Worm (Caenorhabditis elegans) whole organism, L2 larva: ENCODE measurements around the gene F46B6.2.
A peak's percentile ranks its signal among the peaks of the same experiment; 100 is the strongest.

Source experiments
- C34F6.9 ChIP-seq: fragments of 150-350 bp; optimal IDR thresholded peaks from 2 replicates; lab custom pipeline; 2014; ENCODE audit warnings: missing biosample characterization, missing genetic modification characterization
- F13H6.1 ChIP-seq: sonication (generic microtip); optimal IDR thresholded peaks from 2 replicates; lab custom pipeline; 2016; ENCODE audit warnings: missing genetic modification characterization, missing compliant biosample characterization
- R02D3.7 ChIP-seq: fragments of 150-350 bp; optimal IDR thresholded peaks from 2 replicates; lab custom pipeline; 2014; ENCODE audit warnings: missing biosample characterization, missing genetic modification characterization
- Y55F3AM.14 ChIP-seq: fragments of 200-800 bp; sonication (Bioruptor generic); optimal IDR thresholded peaks from 2 replicates; lab custom pipeline; 2018; ENCODE audit warnings: mild to moderate bottlenecking, missing genetic modification characterization, missing compliant biosample characterization
- ZK546.5 ChIP-seq: sonication (generic microtip); optimal IDR thresholded peaks from 2 replicates; lab custom pipeline; 2017; ENCODE audit warnings: missing biosample characterization, missing genetic modification characterization
- alr-1 ChIP-seq: fragments of 150-350 bp; optimal IDR thresholded peaks from 2 replicates; lab custom pipeline; 2014; ENCODE audit warnings: missing biosample characterization, missing genetic modification characterization
- aly-2 ChIP-seq: fragments of 150-350 bp; optimal IDR thresholded peaks from 2 replicates; lab custom pipeline; 2014; ENCODE audit warnings: missing biosample characterization, missing genetic modification characterization
- ama-1 ChIP-seq: fragments of 150-350 bp; optimal IDR thresholded peaks from 2 replicates; lab custom pipeline; 2018; ENCODE audit warnings: inconsistent platforms
- blmp-1 ChIP-seq: sonication (generic microtip); optimal IDR thresholded peaks from 2 replicates; lab custom pipeline; 2017; ENCODE audit warnings: missing genetic modification characterization, mild to moderate bottlenecking, missing compliant biosample characterization, antibody characterized with exemption, moderate library complexity; ENCODE audit not compliant: insufficient read depth
- ceh-16 ChIP-seq: fragments of 150-350 bp; optimal IDR thresholded peaks from 2 replicates; lab custom pipeline; 2014; ENCODE audit warnings: missing biosample characterization, missing genetic modification characterization
- crh-2 ChIP-seq: sonication (generic microtip); optimal IDR thresholded peaks from 2 replicates; lab custom pipeline; 2017; ENCODE audit warnings: missing biosample characterization, missing genetic modification characterization
- dmd-4 ChIP-seq: sonication (generic microtip); optimal IDR thresholded peaks from 2 replicates; lab custom pipeline; 2017; ENCODE audit warnings: missing biosample characterization, missing genetic modification characterization
- egl-27 ChIP-seq: sonication (generic microtip); optimal IDR thresholded peaks from 3 replicates; lab custom pipeline; 2017; ENCODE audit warnings: missing biosample characterization, missing genetic modification reagents, missing genetic modification characterization
- elt-1 ChIP-seq: fragments of 150-350 bp; optimal IDR thresholded peaks from 2 replicates; lab custom pipeline; 2014; ENCODE audit warnings: missing biosample characterization, missing genetic modification characterization
- elt-3 ChIP-seq: sonication (generic microtip); optimal IDR thresholded peaks from 2 replicates; lab custom pipeline; 2017; ENCODE audit warnings: missing biosample characterization, missing genetic modification characterization
- fos-1 ChIP-seq: fragments of 150-350 bp; optimal IDR thresholded peaks from 2 replicates; lab custom pipeline; 2014; ENCODE audit warnings: missing biosample characterization, missing genetic modification characterization
- gmeb-1 ChIP-seq: fragments of 150-350 bp; optimal IDR thresholded peaks from 2 replicates; lab custom pipeline; 2014; ENCODE audit warnings: missing biosample characterization, missing genetic modification characterization
- lin-11 ChIP-seq: fragments of 150-350 bp; sonication (generic microtip); optimal IDR thresholded peaks from 2 replicates; lab custom pipeline; 2014; ENCODE audit warnings: missing biosample characterization, missing genetic modification characterization, inconsistent platforms, mixed read lengths
- lin-13 ChIP-seq: fragments of 150-350 bp; optimal IDR thresholded peaks from 2 replicates; lab custom pipeline; 2014; ENCODE audit warnings: missing biosample characterization, missing genetic modification reagents, missing genetic modification characterization
- lin-39 ChIP-seq: fragments of 150-350 bp; optimal IDR thresholded peaks from 2 replicates; lab custom pipeline; 2014; ENCODE audit warnings: missing biosample characterization, missing genetic modification reagents, missing genetic modification characterization
- lsy-2 ChIP-seq, 2 experiments: fragments of 150-350 bp in 1 of 2; sonication (generic microtip) in 1 of 2; optimal IDR thresholded peaks; 2 replicates each; lab custom pipeline; 2014 to 2017; ENCODE audit warnings: missing biosample characterization in 2 of 2, missing genetic modification characterization in 2 of 2
- nhr-10 ChIP-seq: sonication (generic microtip); optimal IDR thresholded peaks from 2 replicates; lab custom pipeline; 2017; ENCODE audit warnings: missing biosample characterization, missing genetic modification characterization
- nhr-11 ChIP-seq: fragments of 150-350 bp; optimal IDR thresholded peaks from 2 replicates; lab custom pipeline; 2014; ENCODE audit warnings: missing biosample characterization, missing genetic modification characterization
- nhr-12 ChIP-seq: fragments of 150-350 bp; optimal IDR thresholded peaks from 2 replicates; lab custom pipeline; 2014; ENCODE audit warnings: missing biosample characterization, missing genetic modification characterization
- nhr-129 ChIP-seq: fragments of 150-350 bp; optimal IDR thresholded peaks from 2 replicates; lab custom pipeline; 2014; ENCODE audit warnings: missing biosample characterization, missing genetic modification characterization
- nhr-21 ChIP-seq: fragments of 150-350 bp; optimal IDR thresholded peaks from 2 replicates; lab custom pipeline; 2014; ENCODE audit warnings: missing biosample characterization, missing genetic modification characterization
- nhr-23 ChIP-seq: fragments of 150-350 bp; optimal IDR thresholded peaks from 2 replicates; lab custom pipeline; 2014; ENCODE audit warnings: missing biosample characterization, missing genetic modification reagents, missing genetic modification characterization
- nhr-237 ChIP-seq: fragments of 150-350 bp; optimal IDR thresholded peaks from 2 replicates; lab custom pipeline; 2014; ENCODE audit warnings: missing biosample characterization, missing genetic modification characterization
- nhr-6 ChIP-seq: fragments of 150-350 bp; optimal IDR thresholded peaks from 2 replicates; lab custom pipeline; 2014; ENCODE audit warnings: missing biosample characterization, missing genetic modification characterization
- sem-4 ChIP-seq: fragments of 150-350 bp; optimal IDR thresholded peaks from 2 replicates; lab custom pipeline; 2014; ENCODE audit warnings: missing biosample characterization, missing genetic modification reagents, missing genetic modification characterization
- skn-1 ChIP-seq: sonication (generic microtip); optimal IDR thresholded peaks from 2 replicates; lab custom pipeline; 2017; ENCODE audit warnings: missing biosample characterization, missing genetic modification characterization
- sma-3 ChIP-seq: sonication (generic microtip); optimal IDR thresholded peaks from 2 replicates; lab custom pipeline; 2016; ENCODE audit warnings: missing genetic modification reagents, missing genetic modification characterization, missing compliant biosample characterization
- sma-9 ChIP-seq, 2 experiments: fragments of 150-350 bp in 1 of 2; sonication (generic microtip) in 1 of 2; optimal IDR thresholded peaks; 2 replicates each; lab custom pipeline; 2014 to 2016; ENCODE audit warnings: missing genetic modification characterization in 2 of 2, mild to moderate bottlenecking in 1 of 2, missing biosample characterization in 1 of 2, missing compliant biosample characterization in 1 of 2, missing genetic modification reagents in 1 of 2, moderate library complexity in 1 of 2
- snpc-4 ChIP-seq: fragments of 150-350 bp; optimal IDR thresholded peaks from 2 replicates; lab custom pipeline; 2014; ENCODE audit warnings: missing biosample characterization, missing genetic modification characterization
- unc-39 ChIP-seq: fragments of 150-350 bp; optimal IDR thresholded peaks from 2 replicates; lab custom pipeline; 2014; ENCODE audit warnings: missing biosample characterization, missing genetic modification characterization
- unc-55 ChIP-seq: fragments of 150-350 bp; sonication (generic microtip); optimal IDR thresholded peaks from 3 replicates; lab custom pipeline; 2014; ENCODE audit warnings: missing biosample characterization, missing genetic modification reagents, missing genetic modification characterization
- unc-62 ChIP-seq: fragments of 150-350 bp; optimal IDR thresholded peaks from 2 replicates; lab custom pipeline; 2014; ENCODE audit warnings: missing biosample characterization, missing genetic modification reagents, missing genetic modification characterization
- zag-1 ChIP-seq: fragments of 150-350 bp; optimal IDR thresholded peaks from 2 replicates; lab custom pipeline; 2014; ENCODE audit warnings: missing biosample characterization, missing genetic modification characterization
- ztf-11 ChIP-seq: sonication (generic microtip); optimal IDR thresholded peaks from 2 replicates; lab custom pipeline; 2017; ENCODE audit warnings: missing biosample characterization, missing genetic modification characterization

The F46B6.2 gene

DNA sequence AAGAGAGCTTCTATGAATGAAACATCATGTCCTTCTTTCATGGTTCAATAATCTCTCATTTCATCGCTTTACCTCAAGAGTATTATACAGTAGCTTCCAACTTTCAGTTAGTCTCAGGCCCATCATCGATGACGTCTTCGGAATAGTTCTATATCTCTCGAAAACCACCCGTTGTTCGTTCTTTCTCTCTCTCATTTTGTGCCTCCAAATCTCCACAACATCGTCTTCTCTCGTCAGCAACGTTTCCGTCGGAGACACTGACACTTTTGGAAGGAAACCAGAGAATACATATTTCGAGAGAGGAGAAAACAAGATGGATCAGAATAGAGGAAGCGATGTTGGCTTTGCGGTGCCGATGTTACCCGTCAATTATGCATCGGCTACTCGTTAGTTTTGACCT is 40.2 kb upstream of the F46B6.2 start:
- TF ChIP-seq F13H6.1, result no peak
- no peak for TF ChIP-seq zag-1 (tag; lab: Kevin White, UChicago)
- TF ChIP-seq unc-39, result no peak
- no peak for TF ChIP-seq gmeb-1 (tag; lab: Kevin White, UChicago)
- TF ChIP-seq sma-9 (GFP tag; optimal IDR thresholded peaks at IDR 0.05; lab: Kevin White, UChicago), result peak; percentile 12
- TF ChIP-seq sma-9 (tag; optimal IDR thresholded peaks at IDR 0.05; lab: Kevin White, UChicago), result no peak
- no peak for TF ChIP-seq nhr-12
- TF ChIP-seq elt-1 (tag; lab: Kevin White, UChicago), result no peak
- TF ChIP-seq dmd-4, result no peak
- TF ChIP-seq nhr-11 (tag; lab: Kevin White, UChicago), result no peak
- no peak for TF ChIP-seq skn-1 (tag; lab: Kevin White, UChicago)
- no peak for TF ChIP-seq elt-3 (tag; lab: Kevin White, UChicago)
- TF ChIP-seq sem-4 (tag; lab: Kevin White, UChicago), result peak; percentile 32
- no peak for TF ChIP-seq ceh-16 (tag; lab: Kevin White, UChicago)
- TF ChIP-seq crh-2 (tag; lab: Kevin White, UChicago), result peak; percentile 29
- TF ChIP-seq nhr-21 (tag; lab: Kevin White, UChicago), result peak; percentile 51
- TF ChIP-seq Y55F3AM.14, result no peak
- TF ChIP-seq lsy-2 (tag; optimal IDR thresholded peaks at IDR 0.05; lab: Kevin White, UChicago), result no peak
- TF ChIP-seq unc-55 (GFP tag; lab: Kevin White, UChicago), result peak; percentile 8
- no peak for TF ChIP-seq lin-13 (GFP tag; lab: Kevin White, UChicago)
- TF ChIP-seq egl-27 (tag; lab: Kevin White, UChicago), result no peak
- no peak for TF ChIP-seq R02D3.7 (tag; lab: Kevin White, UChicago)
- TF ChIP-seq ama-1 (lab: Kevin White, UChicago), result peak; percentile 5
- no peak for TF ChIP-seq unc-62 (GFP tag; lab: Kevin White, UChicago)
- TF ChIP-seq nhr-237 (tag; lab: Kevin White, UChicago), result no peak
- no peak for TF ChIP-seq nhr-23 (tag; lab: Kevin White, UChicago)
- peak; percentile 23 for TF ChIP-seq C34F6.9
- TF ChIP-seq aly-2, result no peak
- no peak for TF ChIP-seq fos-1
- peak; percentile 25 for TF ChIP-seq nhr-129 (tag; lab: Kevin White, UChicago)
- TF ChIP-seq nhr-6 (tag; lab: Kevin White, UChicago), result peak; percentile 32
- no peak for TF ChIP-seq sma-3 (GFP tag; lab: Kevin White, UChicago)
- no peak for TF ChIP-seq ZK546.5
- no peak for TF ChIP-seq blmp-1 (tag; lab: Kevin White, UChicago)
- TF ChIP-seq ztf-11 (tag; lab: Kevin White, UChicago), result no peak

DNA sequence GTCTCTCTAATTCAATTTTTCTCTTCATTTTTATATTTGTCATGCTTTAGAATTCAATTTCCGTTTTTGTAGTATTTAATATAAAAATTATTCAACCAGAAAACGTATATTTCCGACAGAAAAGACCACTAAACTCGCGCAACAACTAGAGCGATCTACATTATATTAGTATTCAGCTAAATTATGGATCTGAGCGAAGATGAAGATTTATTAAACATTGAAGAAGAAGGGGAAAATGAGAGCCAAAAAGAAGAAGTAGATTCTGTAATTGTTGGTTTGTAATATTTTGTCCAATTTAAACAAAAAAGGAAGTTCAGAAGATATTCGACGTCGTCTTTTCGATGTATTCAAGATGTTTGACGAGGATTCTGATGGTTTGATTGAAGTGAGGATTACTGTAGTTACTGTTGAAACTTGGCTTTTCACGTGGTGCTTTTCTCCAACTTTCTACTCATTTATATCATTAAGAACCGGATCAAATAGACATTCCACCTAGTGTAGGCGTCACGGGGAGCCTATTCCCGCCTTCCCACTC is 38.1 kb upstream of the F46B6.2 start, which contains the start of gene cal-7:
Gene cal-7 (plus strand): TSS at position 184 of the 535 bp plus-strand sequence.
- TF ChIP-seq lin-13 (GFP tag; lab: Kevin White, UChicago) (no peak), nhr-11 (tag; lab: Kevin White, UChicago) (no peak), ZK546.5 (no peak), lsy-2 (tag; optimal IDR thresholded peaks at IDR 0.05; lab: Kevin White, UChicago) (peak in 1 of 2 experiments; percentile 30), R02D3.7 (tag; lab: Kevin White, UChicago) (no peak), nhr-10 (tag; lab: Kevin White, UChicago) (no peak), snpc-4 (no peak), nhr-237 (tag; lab: Kevin White, UChicago) (no peak), unc-39 (no peak), alr-1 (tag; lab: Kevin White, UChicago) (no peak), ceh-16 (tag; lab: Kevin White, UChicago) (no peak), sma-9 (GFP tag; optimal IDR thresholded peaks at IDR 0.05; lab: Kevin White, UChicago) (no peak), sma-9 (tag; optimal IDR thresholded peaks at IDR 0.05; lab: Kevin White, UChicago) (no peak), lin-39 (tag; lab: Kevin White, UChicago) (no peak), sma-3 (GFP tag; lab: Kevin White, UChicago) (peak; percentile 24)

DNA sequence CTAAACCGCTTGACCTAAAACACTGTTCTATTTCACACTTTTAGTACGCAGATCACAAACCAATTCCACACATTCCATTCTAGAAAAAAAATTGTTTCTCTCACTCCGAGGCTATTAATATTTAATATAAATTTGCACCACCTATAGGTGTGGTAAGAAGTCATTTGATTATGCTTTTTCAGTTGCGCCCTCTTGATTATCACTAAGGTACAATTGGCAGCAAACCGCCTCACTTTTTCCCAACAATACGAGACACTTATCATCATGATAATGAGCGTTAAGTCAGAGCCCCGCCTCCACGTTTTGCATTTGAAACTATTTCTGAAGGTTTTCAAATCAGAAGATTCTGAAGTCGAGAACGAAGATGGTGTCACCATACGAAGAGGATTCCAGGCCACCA is 34.8 kb upstream of the F46B6.2 start, which contains the start of gene aqp-4:
Gene aqp-4 (plus strand): TSS at position 270 of the 400 bp plus-strand sequence.
- no peak for TF ChIP-seq F13H6.1
- TF ChIP-seq fos-1, result peak; percentile 78
- TF ChIP-seq nhr-237 (tag; lab: Kevin White, UChicago), result no peak
- TF ChIP-seq crh-2 (tag; lab: Kevin White, UChicago), result peak; percentile 25
- no peak for TF ChIP-seq lin-11 (tag; lab: Kevin White, UChicago)
